Fruit fly (Drosophila melanogaster): ENCODE measurements around the gene CG14259.

The CG14259 gene

DNA sequence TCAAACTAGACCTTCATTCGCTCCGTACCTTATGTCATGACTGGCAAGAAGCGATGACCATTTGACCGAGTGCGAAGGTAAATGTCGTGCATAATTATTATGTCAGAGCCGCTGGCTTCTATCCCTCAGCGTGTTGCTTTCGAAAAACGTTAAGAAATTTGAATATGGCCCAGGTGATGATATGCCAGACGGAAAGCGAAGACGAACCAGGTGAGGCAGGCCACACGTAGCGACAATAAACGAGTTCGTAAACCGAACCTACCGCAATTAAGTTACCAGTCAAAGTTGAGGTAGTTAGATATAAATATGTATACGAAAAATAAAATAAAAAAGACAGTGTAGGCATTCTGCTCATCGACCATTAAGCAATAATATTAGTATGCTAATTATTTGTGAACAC, 17.7 kb upstream of the CG14259 start:
- no peak for TF ChIP-seq insv (optimal IDR thresholded peaks at IDR 0.05)
- TF ChIP-seq ttk (optimal IDR thresholded peaks at IDR 0.05) = no peak
- no peak for TF ChIP-seq psq (optimal IDR thresholded peaks at IDR 0.05)
- TF ChIP-seq h (optimal IDR thresholded peaks at IDR 0.05) = no peak
- TF ChIP-seq Myc (optimal IDR thresholded peaks at IDR 0.05) = no peak
- TF ChIP-seq Sin3A (optimal IDR thresholded peaks at IDR 0.05) = no peak

DNA sequence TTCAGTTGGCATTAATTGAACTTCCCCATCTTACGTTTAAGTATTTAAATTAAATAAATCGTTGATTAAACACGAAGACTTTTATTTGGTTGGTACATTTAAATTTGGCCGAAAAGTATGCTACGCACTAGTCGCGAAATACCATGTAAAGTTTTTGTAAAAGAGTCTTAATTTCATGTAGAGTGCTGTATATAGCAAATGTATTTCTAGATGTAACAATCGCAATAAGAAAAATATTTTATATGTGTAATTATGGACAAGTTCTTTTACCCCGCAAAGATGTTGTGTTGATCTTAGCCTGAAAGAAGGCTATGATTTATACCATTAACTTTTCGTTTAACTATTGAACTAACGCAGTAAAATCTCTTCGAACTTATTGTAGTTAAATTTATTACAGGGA, 11.6 kb upstream of the CG14259 start:
- no peak for TF ChIP-seq h (optimal IDR thresholded peaks at IDR 0.05)
- TF ChIP-seq Myc (optimal IDR thresholded peaks at IDR 0.05) = no peak
- no peak for TF ChIP-seq psq (optimal IDR thresholded peaks at IDR 0.05)

DNA sequence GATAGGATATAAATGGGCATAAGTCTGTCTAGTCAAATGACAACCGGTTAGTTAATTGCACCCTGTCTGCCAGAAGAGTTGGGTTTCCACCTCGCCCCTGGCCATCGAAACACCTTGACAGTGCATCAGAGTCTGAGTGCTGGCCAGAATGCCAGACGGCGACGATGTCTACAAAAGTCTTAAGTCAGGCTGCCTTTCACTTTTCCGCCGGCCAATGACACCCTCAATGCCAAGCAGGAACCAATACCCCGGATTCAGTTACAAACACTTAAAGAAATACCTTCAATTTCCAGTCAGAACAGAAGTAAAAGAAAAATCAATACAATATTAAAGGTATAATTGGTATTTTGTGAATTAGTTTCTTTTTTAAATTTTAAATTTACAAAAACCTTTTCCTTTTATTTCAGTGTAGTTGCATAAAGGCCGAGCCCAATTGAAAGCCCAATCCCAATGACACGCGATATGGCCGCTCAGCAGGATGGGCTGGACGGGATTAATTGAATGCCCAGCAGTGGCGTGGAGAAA, 9.7 kb upstream of the CG14259 start:
- TF ChIP-seq insv (optimal IDR thresholded peaks at IDR 0.05) = no peak
- no peak for TF ChIP-seq Sin3A (optimal IDR thresholded peaks at IDR 0.05)
- TF ChIP-seq ttk (optimal IDR thresholded peaks at IDR 0.05) = no peak
- TF ChIP-seq psq (optimal IDR thresholded peaks at IDR 0.05) = no peak
- no peak for TF ChIP-seq h (optimal IDR thresholded peaks at IDR 0.05)
- no peak for TF ChIP-seq Myc (optimal IDR thresholded peaks at IDR 0.05)

DNA sequence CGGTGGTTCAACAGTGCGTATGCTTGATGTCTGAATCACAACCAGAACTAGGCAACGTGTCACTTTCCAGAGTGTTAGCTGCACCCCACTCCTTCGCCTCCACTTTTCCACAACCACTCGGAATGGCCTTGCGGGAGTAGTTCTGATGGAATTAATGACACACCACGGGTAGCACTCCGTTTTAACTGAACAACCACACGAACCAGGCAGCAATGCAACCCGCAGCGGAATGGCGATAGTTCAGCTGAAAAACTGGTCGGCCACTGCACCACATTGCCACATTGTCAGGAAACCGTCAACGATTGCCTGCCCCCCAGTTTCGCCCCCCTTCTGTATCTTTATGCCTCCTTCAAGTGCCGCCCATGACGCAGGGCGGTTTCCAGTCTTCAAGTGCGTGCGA, 6.8 kb upstream of the CG14259 start, which contains the start of gene Cpr97Ea:
Gene Cpr97Ea, minus strand, starts transcription at position 230 of the 400 bp plus-strand sequence.
- TF ChIP-seq h (optimal IDR thresholded peaks at IDR 0.05) (no peak), psq (optimal IDR thresholded peaks at IDR 0.05) (no peak), insv (optimal IDR thresholded peaks at IDR 0.05) (no peak), ttk (optimal IDR thresholded peaks at IDR 0.05) (no peak), Sin3A (optimal IDR thresholded peaks at IDR 0.05) (no peak), Myc (optimal IDR thresholded peaks at IDR 0.05) (no peak)

DNA sequence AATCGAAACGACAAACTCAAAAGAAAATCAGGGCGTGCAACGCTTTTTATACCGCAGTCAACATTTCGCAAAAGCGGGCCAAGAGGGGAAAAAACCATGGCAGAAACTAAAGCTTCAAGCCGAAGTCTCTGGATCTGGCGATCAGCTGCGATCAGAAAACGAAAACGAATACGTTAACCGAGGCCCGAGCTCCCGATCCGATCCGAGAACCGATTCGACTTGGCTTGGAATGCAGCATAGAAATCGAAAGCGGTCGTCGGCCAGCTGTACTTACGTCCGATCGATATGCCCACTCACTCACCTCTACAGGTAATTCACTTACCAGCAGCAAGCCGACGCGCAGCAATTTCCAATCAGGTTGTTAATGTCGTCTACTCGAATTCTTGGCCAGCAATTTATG, 3.2 kb upstream of the CG14259 start, which contains the start of gene Cpr97Eb:
Gene Cpr97Eb, minus strand, starts transcription at position 25 of the 400 bp plus-strand sequence.
- TF ChIP-seq h (optimal IDR thresholded peaks at IDR 0.05) (no peak), Sin3A (optimal IDR thresholded peaks at IDR 0.05) (no peak), Myc (optimal IDR thresholded peaks at IDR 0.05) (no peak), psq (optimal IDR thresholded peaks at IDR 0.05) (no peak), insv (optimal IDR thresholded peaks at IDR 0.05) (no peak), ttk (optimal IDR thresholded peaks at IDR 0.05) (no peak)

DNA sequence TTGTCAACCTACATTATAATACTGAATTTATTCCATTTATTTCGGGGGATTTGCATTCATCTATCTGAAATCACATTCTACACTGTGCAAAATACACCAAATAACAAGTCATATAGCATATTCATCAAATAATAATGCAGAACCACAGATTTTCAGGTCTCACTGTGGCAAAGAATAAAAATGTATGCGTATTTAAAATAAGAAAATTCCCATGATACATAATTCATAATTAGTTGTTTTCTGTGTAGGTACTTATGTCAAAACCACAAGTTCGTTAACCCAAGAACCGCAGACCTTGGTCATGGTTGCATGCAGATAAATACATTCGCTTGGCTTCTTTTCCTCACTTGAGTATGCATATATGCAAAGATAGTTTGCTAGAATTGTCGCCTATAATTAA, 2.1 kb upstream of the CG14259 start:
- TF ChIP-seq ttk (optimal IDR thresholded peaks at IDR 0.05) (no peak), Myc (optimal IDR thresholded peaks at IDR 0.05) (no peak), psq (optimal IDR thresholded peaks at IDR 0.05) (no peak), insv (optimal IDR thresholded peaks at IDR 0.05) (no peak), Sin3A (optimal IDR thresholded peaks at IDR 0.05) (no peak), h (optimal IDR thresholded peaks at IDR 0.05) (no peak)

DNA sequence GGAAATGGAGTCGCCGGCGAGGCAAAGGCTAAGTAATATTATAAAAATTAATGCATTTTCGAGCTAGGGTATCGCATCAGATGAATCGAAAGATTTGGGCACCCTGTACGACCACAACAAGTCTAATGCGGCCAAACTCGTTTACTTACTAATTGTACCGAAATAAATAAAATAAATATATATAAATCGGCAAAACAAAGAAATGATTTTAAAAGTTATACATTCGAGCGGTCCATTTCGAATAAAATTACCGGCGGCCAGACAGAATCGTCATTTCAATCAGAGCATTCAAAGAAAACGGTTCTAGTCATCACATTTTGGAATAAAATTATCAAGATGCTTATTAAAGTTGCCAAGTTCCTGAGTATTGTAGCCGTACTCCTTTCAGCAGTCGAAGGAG, 1.5 kb upstream of the CG14259 start, which contains the start of gene CG14258:
Gene CG14258, plus strand, starts transcription at position 301 of the 400 bp plus-strand sequence.
- TF ChIP-seq Myc (optimal IDR thresholded peaks at IDR 0.05) (no peak), insv (optimal IDR thresholded peaks at IDR 0.05) (no peak), Sin3A (optimal IDR thresholded peaks at IDR 0.05) (no peak), h (optimal IDR thresholded peaks at IDR 0.05) (no peak)

DNA sequence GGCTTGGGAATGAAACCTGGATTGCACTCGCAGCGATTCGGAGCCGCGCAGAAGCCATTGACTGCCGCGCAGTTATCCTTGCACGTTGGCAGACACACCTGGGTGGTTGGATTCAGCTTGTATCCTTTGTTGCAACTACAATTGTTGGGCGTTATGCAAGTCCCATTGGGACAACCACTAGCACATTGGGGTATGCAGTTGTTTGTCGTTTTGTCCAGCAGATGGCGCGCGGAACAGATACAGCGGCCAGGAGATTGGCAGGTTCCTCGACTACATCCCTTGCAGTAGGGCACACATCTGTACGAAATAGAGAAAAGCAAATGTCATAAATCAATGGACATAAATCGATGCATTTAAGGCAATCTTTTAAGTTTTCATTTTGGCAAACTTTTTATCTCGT, 4.3 kb downstream of the CG14259 start:
- TF ChIP-seq Myc (optimal IDR thresholded peaks at IDR 0.05) (no peak), insv (optimal IDR thresholded peaks at IDR 0.05) (no peak), ttk (optimal IDR thresholded peaks at IDR 0.05) (no peak), h (optimal IDR thresholded peaks at IDR 0.05) (no peak), Sin3A (optimal IDR thresholded peaks at IDR 0.05) (no peak), psq (optimal IDR thresholded peaks at IDR 0.05) (no peak)

DNA sequence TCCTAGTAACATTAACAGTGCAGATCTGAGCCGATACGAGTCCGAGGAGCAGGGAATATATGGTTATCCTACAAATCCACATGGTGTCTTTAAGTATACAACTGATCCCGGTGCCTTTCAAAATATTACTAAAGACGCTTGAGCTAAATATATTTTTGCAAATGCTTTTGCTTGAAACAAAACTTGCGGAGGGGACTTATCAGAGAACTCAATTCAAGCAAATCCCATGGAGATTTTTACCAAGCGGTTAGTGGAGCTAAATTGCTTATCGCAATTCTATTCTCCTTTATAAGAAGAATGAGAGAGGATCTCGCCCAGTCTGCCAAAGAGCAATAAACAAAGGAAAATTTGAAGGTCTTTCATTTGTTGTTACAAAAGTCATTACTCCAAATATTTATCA, 5.2 kb downstream of the CG14259 start, which contains the start of gene eater:
Gene eater, minus strand, starts transcription at position 101 of the 400 bp plus-strand sequence.
- TF ChIP-seq h (optimal IDR thresholded peaks at IDR 0.05) = no peak
- TF ChIP-seq Myc (optimal IDR thresholded peaks at IDR 0.05) = no peak
- no peak for TF ChIP-seq ttk (optimal IDR thresholded peaks at IDR 0.05)
- TF ChIP-seq Sin3A (optimal IDR thresholded peaks at IDR 0.05) = no peak
- TF ChIP-seq insv (optimal IDR thresholded peaks at IDR 0.05) = no peak
- TF ChIP-seq psq (optimal IDR thresholded peaks at IDR 0.05) = no peak

DNA sequence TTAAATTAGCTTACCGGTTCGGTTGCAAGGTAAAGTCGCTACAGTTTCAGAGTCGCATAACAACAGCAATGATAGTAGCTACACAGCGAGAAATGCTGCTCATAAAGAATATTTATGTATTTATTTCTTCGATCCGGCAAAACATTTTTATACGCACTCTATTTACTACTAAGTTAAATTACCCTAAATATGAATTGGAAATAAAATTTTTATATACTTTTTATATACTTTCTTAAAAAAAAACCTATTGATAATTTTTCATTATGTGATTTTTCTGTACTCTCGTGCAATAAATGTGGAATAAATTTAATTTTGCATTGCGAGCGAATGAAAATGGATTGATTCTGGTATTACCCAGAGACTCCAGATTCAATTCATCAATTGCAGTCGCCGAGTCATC, 6.6 kb downstream of the CG14259 start, which contains the start of gene Jhbp11:
Gene Jhbp11, plus strand, starts transcription at position 301 of the 400 bp plus-strand sequence.
- no peak for TF ChIP-seq ttk (optimal IDR thresholded peaks at IDR 0.05)

DNA sequence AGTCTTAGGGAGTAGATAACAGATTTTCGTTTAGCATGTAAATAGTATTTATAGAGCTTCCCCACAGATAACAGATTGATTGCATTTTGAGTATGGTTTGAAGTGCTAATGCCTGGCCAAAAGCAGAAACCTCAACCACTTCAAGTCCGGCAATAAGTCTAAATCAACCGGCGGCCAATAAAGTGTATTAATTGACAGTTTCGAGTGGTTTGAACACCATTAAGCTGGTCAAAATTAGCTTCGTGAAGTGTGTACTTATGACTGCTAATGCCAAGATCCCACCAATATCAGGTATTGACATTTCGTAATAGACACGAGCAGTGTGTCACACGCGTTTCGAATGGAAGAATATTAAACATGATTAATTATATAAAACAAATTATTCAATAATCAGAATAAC, 11.1 kb downstream of the CG14259 start:
- TF ChIP-seq psq (optimal IDR thresholded peaks at IDR 0.05) = no peak
- no peak for TF ChIP-seq ttk (optimal IDR thresholded peaks at IDR 0.05)
- TF ChIP-seq h (optimal IDR thresholded peaks at IDR 0.05) = no peak
- TF ChIP-seq Myc (optimal IDR thresholded peaks at IDR 0.05) = no peak
- TF ChIP-seq Sin3A (optimal IDR thresholded peaks at IDR 0.05) = no peak
- TF ChIP-seq insv (optimal IDR thresholded peaks at IDR 0.05) = no peak

DNA sequence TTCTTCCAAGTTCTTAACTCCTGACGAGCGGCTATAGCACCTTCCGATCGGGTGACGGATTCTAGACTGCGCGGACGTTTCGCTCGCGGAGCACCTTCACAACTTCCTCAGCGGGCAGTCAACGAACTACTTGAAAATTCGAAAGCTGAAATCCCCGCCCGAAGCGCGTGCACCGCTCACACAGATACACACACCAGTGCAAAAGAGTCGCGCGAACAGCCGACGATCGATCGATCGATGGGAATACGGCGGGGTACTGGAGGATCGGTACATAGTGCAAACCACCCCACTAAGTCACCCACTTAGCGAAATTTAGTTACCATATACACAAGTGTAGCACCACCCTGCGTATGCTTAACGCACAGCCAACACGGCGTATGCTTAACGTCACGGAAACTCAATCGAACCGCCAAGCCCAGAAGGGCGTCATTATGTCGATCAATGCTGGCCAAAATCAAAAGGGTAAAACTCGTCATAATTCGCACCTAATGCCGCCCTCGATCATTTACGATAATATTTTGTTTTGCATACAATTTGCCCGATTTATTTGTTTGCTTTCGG, 11.9 kb downstream of the CG14259 start, which contains the start of gene CAH9:
Gene CAH9, minus strand, starts transcription at position 51 of the 561 bp plus-strand sequence.
- TF ChIP-seq Myc (optimal IDR thresholded peaks at IDR 0.05) (no peak), Sin3A (optimal IDR thresholded peaks at IDR 0.05) (no peak), psq (optimal IDR thresholded peaks at IDR 0.05) (no peak), h (optimal IDR thresholded peaks at IDR 0.05) (no peak), ttk (optimal IDR thresholded peaks at IDR 0.05) (no peak), insv (optimal IDR thresholded peaks at IDR 0.05) (no peak)

DNA sequence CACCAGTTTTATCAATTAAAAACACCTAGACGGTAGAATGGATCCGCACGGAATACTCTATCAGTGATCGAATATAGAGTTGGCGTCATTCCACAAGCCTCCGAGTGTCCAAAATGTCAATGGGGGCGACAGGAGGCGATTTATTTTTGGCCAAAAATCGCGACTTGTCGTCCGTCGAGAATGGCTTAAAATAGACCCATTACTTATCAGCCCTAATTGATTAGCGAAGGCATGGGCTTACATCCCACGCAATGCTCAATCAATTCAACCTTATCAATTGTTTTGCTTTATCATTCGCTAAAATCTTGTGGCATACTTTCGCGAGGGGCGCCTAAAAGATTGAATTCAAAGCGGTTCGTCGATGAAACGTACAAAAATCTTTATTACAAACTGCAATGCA, 13.8 kb downstream of the CG14259 start:
- no peak for TF ChIP-seq insv (optimal IDR thresholded peaks at IDR 0.05)
- no peak for TF ChIP-seq Myc (optimal IDR thresholded peaks at IDR 0.05)
- no peak for TF ChIP-seq Sin3A (optimal IDR thresholded peaks at IDR 0.05)
- TF ChIP-seq h (optimal IDR thresholded peaks at IDR 0.05) = no peak
